Worm (Caenorhabditis elegans) whole organism, young adult: ENCODE data around the gene npr-35.
A peak's percentile ranks its signal among the peaks of the same experiment; 100 is the strongest.

Experiments used
- B0019.2 ChIP-seq: fragments of 200-800 bp; sonication (Bioruptor generic); conservative IDR thresholded peaks from 2 replicates; pipeline ENCODE4 v1.3.6; 2022; ENCODE audit warnings: missing genetic modification reagents, missing genetic modification characterization, missing compliant biosample characterization
- B0261.1 ChIP-seq: sonication (generic microtip); optimal IDR thresholded peaks from 2 replicates; lab custom pipeline; 2016; ENCODE audit warnings: mild to moderate bottlenecking, missing genetic modification characterization, moderate library complexity, missing compliant biosample characterization
- D2030.7 ChIP-seq: fragments of 200-800 bp; sonication (Bioruptor generic); IDR thresholded peaks from 2 replicates; pipeline ENCODE4 v1.3.6; 2022; ENCODE audit warnings: missing genetic modification reagents, missing genetic modification characterization, missing compliant biosample characterization
- F33H1.4 ChIP-seq: fragments of 200-800 bp; sonication (Bioruptor generic); IDR thresholded peaks from 2 replicates; pipeline ENCODE4 v1.3.6; 2022; ENCODE audit warnings: missing genetic modification reagents, missing genetic modification characterization, missing compliant biosample characterization
- F39B2.1 ChIP-seq: fragments of 200-800 bp; sonication (Bioruptor generic); IDR thresholded peaks from 2 replicates; pipeline ENCODE4 v1.3.6; 2022; ENCODE audit warnings: missing genetic modification reagents, missing genetic modification characterization, missing compliant biosample characterization
- F52B5.7 ChIP-seq: sonication (generic microtip); optimal IDR thresholded peaks from 2 replicates; lab custom pipeline; 2016; ENCODE audit warnings: mild to moderate bottlenecking, missing genetic modification characterization, missing compliant biosample characterization
- F57A8.1 ChIP-seq: fragments of 200-800 bp; sonication (Bioruptor generic); optimal IDR thresholded peaks from 2 replicates; lab custom pipeline; 2018; ENCODE audit warnings: mild to moderate bottlenecking, missing genetic modification characterization, moderate library complexity, missing compliant biosample characterization
- T07F8.4 ChIP-seq: sonication (generic microtip); optimal IDR thresholded peaks from 2 replicates; lab custom pipeline; 2016; ENCODE audit warnings: mild to moderate bottlenecking, missing genetic modification characterization, moderate library complexity, missing compliant biosample characterization
- T26A5.8 ChIP-seq: sonication (generic microtip); optimal IDR thresholded peaks from 2 replicates; lab custom pipeline; 2016; ENCODE audit warnings: missing genetic modification characterization, missing compliant biosample characterization
- Y53G8AR.9 ChIP-seq: fragments of 200-800 bp; sonication (Bioruptor generic); conservative IDR thresholded peaks from 2 replicates; pipeline ENCODE4 v1.3.6; 2022; ENCODE audit warnings: missing genetic modification reagents, missing genetic modification characterization, missing compliant biosample characterization
- Y67H2A.10 ChIP-seq: fragments of 200-800 bp; sonication (Bioruptor generic); conservative IDR thresholded peaks from 2 replicates; pipeline ENCODE4 v1.3.6; 2022; ENCODE audit warnings: missing genetic modification reagents, missing genetic modification characterization, missing compliant biosample characterization
- atf-7 ChIP-seq: sonication (generic microtip); optimal IDR thresholded peaks from 2 replicates; lab custom pipeline; 2017; ENCODE audit warnings: mild to moderate bottlenecking, missing genetic modification characterization, missing compliant biosample characterization
- attf-5 ChIP-seq: fragments of 200-800 bp; sonication (Bioruptor generic); optimal IDR thresholded peaks from 2 replicates; lab custom pipeline; 2018; ENCODE audit warnings: mild to moderate bottlenecking, missing genetic modification characterization, missing compliant biosample characterization
- bed-1 ChIP-seq: fragments of 200-800 bp; sonication (Bioruptor generic); IDR thresholded peaks from 2 replicates; pipeline ENCODE4 v1.3.6; 2022; ENCODE audit warnings: missing genetic modification reagents, missing genetic modification characterization, missing compliant biosample characterization
- cebp-1 ChIP-seq, 2 experiments: fragments of 200-800 bp in 1 of 2; sonication (Bioruptor generic) in 1 of 2; sonication (generic microtip) in 1 of 2; IDR thresholded peaks in 1 of 2; optimal IDR thresholded peaks in 1 of 2; 2 replicates each; pipeline versions ENCODE4 v1.3.6 to Lab custom; 2017 to 2022; ENCODE audit warnings: missing compliant biosample characterization in 2 of 2, missing genetic modification characterization in 2 of 2, mild to moderate bottlenecking in 1 of 2, missing genetic modification reagents in 1 of 2, moderate library complexity in 1 of 2
- ceh-27 ChIP-seq: fragments of 200-800 bp; sonication (Bioruptor generic); optimal IDR thresholded peaks from 2 replicates; lab custom pipeline; 2018; ENCODE audit warnings: mild to moderate bottlenecking, missing genetic modification characterization, moderate library complexity, missing compliant biosample characterization
- ceh-58 ChIP-seq: fragments of 200-800 bp; sonication (Bioruptor generic); IDR thresholded peaks from 2 replicates; pipeline ENCODE4 v1.3.6; 2022; ENCODE audit warnings: missing genetic modification characterization, missing compliant biosample characterization
- ceh-91 ChIP-seq: fragments of 200-800 bp; sonication (Bioruptor generic); IDR thresholded peaks from 2 replicates; pipeline ENCODE4 v1.3.6; 2022; ENCODE audit warnings: missing genetic modification reagents, missing genetic modification characterization, missing compliant biosample characterization
- chd-7 ChIP-seq: sonication (generic microtip); optimal IDR thresholded peaks from 2 replicates; lab custom pipeline; 2016; ENCODE audit warnings: mild to moderate bottlenecking, missing genetic modification characterization, moderate library complexity, missing compliant biosample characterization
- die-1 ChIP-seq: sonication (generic microtip); optimal IDR thresholded peaks from 2 replicates; lab custom pipeline; 2016; ENCODE audit warnings: missing genotype, mild to moderate bottlenecking, missing genetic modification characterization, missing compliant biosample characterization
- dpl-1 ChIP-seq: fragments of 150-350 bp; optimal IDR thresholded peaks from 2 replicates; lab custom pipeline; 2014; ENCODE audit warnings: missing biosample characterization, missing genetic modification reagents, missing genetic modification characterization
- egl-18 ChIP-seq: fragments of 200-800 bp; sonication (Bioruptor generic); IDR thresholded peaks from 2 replicates; pipeline ENCODE4 v1.3.6; 2022; ENCODE audit warnings: missing genetic modification reagents, missing genetic modification characterization, missing compliant biosample characterization
- egl-44 ChIP-seq: fragments of 200-800 bp; sonication (Bioruptor generic); IDR thresholded peaks from 2 replicates; pipeline ENCODE4 v1.3.6; 2022; ENCODE audit warnings: missing genetic modification reagents, missing genetic modification characterization, missing compliant biosample characterization
- egrh-3 ChIP-seq: fragments of 200-800 bp; sonication (Bioruptor generic); IDR thresholded peaks from 2 replicates; pipeline ENCODE4 v1.3.6; 2022; ENCODE audit warnings: missing genetic modification reagents, missing genetic modification characterization, missing compliant biosample characterization
- fkh-3 ChIP-seq: sonication (generic microtip); optimal IDR thresholded peaks from 2 replicates; lab custom pipeline; 2016; ENCODE audit warnings: mild to moderate bottlenecking, missing genetic modification characterization, missing compliant biosample characterization
- hrde-1 ChIP-seq: sonication (generic microtip); optimal IDR thresholded peaks from 2 replicates; lab custom pipeline; 2016; ENCODE audit warnings: missing genetic modification characterization, mild to moderate bottlenecking, missing compliant biosample characterization, moderate library complexity, missing genotype, missing genetic modification reagents, borderline replicate concordance
- hsf-1 ChIP-seq: fragments of 200-800 bp; sonication (Bioruptor generic); IDR thresholded peaks from 2 replicates; pipeline ENCODE4 v1.3.6; 2022; ENCODE audit warnings: missing genetic modification reagents, missing genetic modification characterization, missing compliant biosample characterization
- lag-1 ChIP-seq: fragments of 200-800 bp; sonication (Bioruptor generic); IDR thresholded peaks from 2 replicates; pipeline ENCODE4 v1.3.6; 2022; ENCODE audit warnings: missing genetic modification reagents, missing genetic modification characterization, missing compliant biosample characterization
- lin-26 ChIP-seq: fragments of 200-800 bp; sonication (Bioruptor generic); IDR thresholded peaks from 2 replicates; pipeline ENCODE4 v1.3.6; 2022; ENCODE audit warnings: missing genetic modification reagents, missing genetic modification characterization, missing compliant biosample characterization
- lin-54 ChIP-seq: fragments of 200-800 bp; sonication (Bioruptor generic); optimal IDR thresholded peaks from 2 replicates; lab custom pipeline; 2018; ENCODE audit warnings: mild to moderate bottlenecking, missing genetic modification characterization, missing compliant biosample characterization
- lsl-1 ChIP-seq: fragments of 200-800 bp; sonication (Bioruptor generic); optimal IDR thresholded peaks from 2 replicates; lab custom pipeline; 2018; ENCODE audit warnings: mild to moderate bottlenecking, missing genetic modification characterization, moderate library complexity, missing compliant biosample characterization
- madf-10 ChIP-seq: sonication (generic microtip); optimal IDR thresholded peaks from 2 replicates; lab custom pipeline; 2016; ENCODE audit warnings: mild to moderate bottlenecking, missing genetic modification characterization, missing compliant biosample characterization
- madf-3 ChIP-seq: fragments of 200-800 bp; sonication (Bioruptor generic); IDR thresholded peaks from 2 replicates; pipeline ENCODE4 v1.3.6; 2022; ENCODE audit warnings: missing genetic modification reagents, missing genetic modification characterization, missing compliant biosample characterization
- madf-6 ChIP-seq: fragments of 200-800 bp; sonication (Bioruptor generic); IDR thresholded peaks from 2 replicates; pipeline ENCODE4 v1.3.6; 2022; ENCODE audit warnings: missing genetic modification reagents, missing genetic modification characterization, missing compliant biosample characterization
- mes-4 ChIP-seq: sonication (generic microtip); optimal IDR thresholded peaks from 2 replicates; lab custom pipeline; 2016; ENCODE audit warnings: missing genotype, missing genetic modification characterization, missing compliant biosample characterization
- nfyb-1 ChIP-seq: fragments of 200-800 bp; sonication (Bioruptor generic); IDR thresholded peaks from 2 replicates; pipeline ENCODE4 v1.3.6; 2022; ENCODE audit warnings: missing genetic modification reagents, missing genetic modification characterization, missing compliant biosample characterization
- nhr-80 ChIP-seq: sonication (generic microtip); optimal IDR thresholded peaks from 2 replicates; lab custom pipeline; 2016; ENCODE audit warnings: missing genetic modification characterization, missing compliant biosample characterization
- nhr-90 ChIP-seq: sonication (generic microtip); optimal IDR thresholded peaks from 2 replicates; lab custom pipeline; 2016; ENCODE audit warnings: missing genotype, mild to moderate bottlenecking, missing genetic modification characterization, missing compliant biosample characterization
- rcor-1 ChIP-seq: fragments of 200-800 bp; sonication (Bioruptor generic); IDR thresholded peaks from 2 replicates; pipeline ENCODE4 v1.3.6; 2022; ENCODE audit warnings: missing genetic modification reagents, missing genetic modification characterization, missing compliant biosample characterization
- snpc-1.3 ChIP-seq: sonication (generic microtip); optimal IDR thresholded peaks from 2 replicates; lab custom pipeline; 2017; ENCODE audit warnings: missing genetic modification characterization, mild to moderate bottlenecking, missing compliant biosample characterization, antibody characterized with exemption, moderate library complexity, missing genotype, missing genetic modification reagents; ENCODE audit not compliant: insufficient read depth
- snpc-3.4 ChIP-seq: sonication (generic microtip); optimal IDR thresholded peaks from 2 replicates; lab custom pipeline; 2017; ENCODE audit warnings: missing genetic modification characterization, mild to moderate bottlenecking, missing compliant biosample characterization, antibody characterized with exemption, moderate library complexity, missing genotype, missing genetic modification reagents
- sptf-2 ChIP-seq: fragments of 200-800 bp; sonication (Bioruptor generic); optimal IDR thresholded peaks from 2 replicates; lab custom pipeline; 2018; ENCODE audit warnings: mild to moderate bottlenecking, missing genetic modification characterization, missing compliant biosample characterization
- tlf-1 ChIP-seq: fragments of 200-800 bp; sonication (Bioruptor generic); optimal IDR thresholded peaks from 2 replicates; lab custom pipeline; 2018; ENCODE audit warnings: mild to moderate bottlenecking, missing genetic modification characterization, missing compliant biosample characterization
- xnd-1 ChIP-seq: sonication (generic microtip); optimal IDR thresholded peaks from 2 replicates; lab custom pipeline; 2016; ENCODE audit warnings: missing genotype, missing genetic modification reagents, missing genetic modification characterization, missing compliant biosample characterization
- zfh-2 ChIP-seq: fragments of 200-800 bp; sonication (Bioruptor generic); conservative IDR thresholded peaks from 2 replicates; pipeline ENCODE4 v1.3.6; 2022; ENCODE audit warnings: missing genetic modification reagents, missing genetic modification characterization, missing compliant biosample characterization
- ztf-22 ChIP-seq: fragments of 200-800 bp; sonication (Bioruptor generic); optimal IDR thresholded peaks from 2 replicates; lab custom pipeline; 2018; ENCODE audit warnings: mild to moderate bottlenecking, missing genetic modification characterization, moderate library complexity, missing compliant biosample characterization
- ztf-25 ChIP-seq: fragments of 200-800 bp; sonication (Bioruptor generic); IDR thresholded peaks from 2 replicates; pipeline ENCODE4 v1.3.6; 2022; ENCODE audit warnings: missing genetic modification reagents, missing genetic modification characterization, missing compliant biosample characterization

Gene npr-35

DNA sequence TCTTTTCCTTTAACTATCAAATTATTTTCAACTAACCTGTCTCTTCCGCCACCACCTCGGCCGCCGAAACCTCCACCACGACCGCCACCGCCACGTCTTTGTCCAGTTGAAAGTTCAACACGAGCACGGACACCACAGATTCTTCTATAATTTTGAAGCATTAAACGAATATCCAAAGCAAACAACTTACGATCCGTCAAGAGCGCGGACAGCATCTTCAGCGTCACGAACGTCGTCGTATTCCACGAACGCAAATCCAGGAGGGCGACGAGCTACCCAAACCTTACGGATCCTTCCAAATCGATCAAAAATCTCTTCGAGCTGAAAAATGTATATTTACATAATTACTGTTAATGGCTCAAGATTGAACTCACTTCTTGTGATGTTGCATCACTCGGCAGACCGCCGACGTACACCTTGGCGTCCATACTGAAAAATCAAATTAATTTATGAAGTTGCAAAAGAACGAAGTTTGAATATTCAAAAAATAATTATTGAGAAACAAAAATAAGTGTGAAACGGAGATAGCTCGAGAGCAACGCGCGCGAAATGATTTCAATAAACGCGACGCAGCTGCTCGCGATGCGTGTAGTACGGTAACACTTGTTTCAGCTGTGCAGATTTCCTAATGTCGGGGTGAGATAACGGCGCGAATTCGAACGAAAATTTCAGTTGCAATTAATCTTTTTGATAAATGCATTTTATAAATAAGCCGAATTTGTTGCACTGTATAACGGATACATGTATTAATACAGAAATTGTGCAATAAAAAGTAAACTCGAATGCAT lies 47.4 kb downstream of the npr-35 start, which contains the start of gene rsp-6:
TSS of gene rsp-6 (minus strand) at position 429 of the 788 bp plus-strand sequence.
- TF ChIP-seq lag-1 (GFP tag; lab: Robert Waterston, UW) (no peak), egl-18 (no peak), nhr-90 (tag; lab: Kevin White, UChicago) (peak; percentile 19), nhr-80 (tag; lab: Kevin White, UChicago) (peak; percentile 17), fkh-3 (tag; lab: Kevin White, UChicago) (no peak), hrde-1 (tag; lab: Kevin White, UChicago) (no peak), tlf-1 (GFP tag; lab: Kevin White, UChicago) (peak; percentile 88), cebp-1 (GFP tag; IDR thresholded peaks at IDR 0.05; lab: Robert Waterston, UW) (peak; percentile 76), cebp-1 (tag; optimal IDR thresholded peaks at IDR 0.05; lab: Kevin White, UChicago) (peak; percentile 84), F52B5.7 (no peak), ceh-91 (peak; percentile 90), F33H1.4 (peak; percentile 94), ztf-25 (GFP tag; lab: Robert Waterston, UW) (no peak), lsl-1 (GFP tag; lab: Kevin White, UChicago) (peak; percentile 96), lin-54 (GFP tag; lab: Kevin White, UChicago) (peak; percentile 88), Y53G8AR.9 (GFP tag; lab: Robert Waterston, UW) (peak; percentile 89), T26A5.8 (no peak), nfyb-1 (GFP tag; lab: Robert Waterston, UW) (peak; percentile 77), attf-5 (GFP tag; lab: Kevin White, UChicago) (peak; percentile 59), Y67H2A.10 (GFP tag; lab: Robert Waterston, UW) (peak; percentile 18; the same call in 1 of the 2 replicates), hsf-1 (GFP tag; lab: Robert Waterston, UW) (peak; percentile 67; the same call in 1 of the 2 replicates), F39B2.1 (GFP tag; lab: Robert Waterston, UW) (no peak), B0019.2 (peak; percentile 77), snpc-1.3 (tag; lab: Kevin White, UChicago) (peak; percentile 80), ceh-27 (GFP tag; lab: Kevin White, UChicago) (peak; percentile 83), madf-3 (GFP tag; lab: Robert Waterston, UW) (peak; percentile 99), bed-1 (GFP tag; lab: Robert Waterston, UW) (no peak), ztf-22 (GFP tag; lab: Kevin White, UChicago) (no peak), lin-26 (GFP tag; lab: Robert Waterston, UW) (peak; percentile 77), madf-6 (GFP tag; lab: Robert Waterston, UW) (peak; percentile 95), xnd-1 (peak; percentile 78), F57A8.1 (no peak), D2030.7 (GFP tag; lab: Robert Waterston, UW) (peak; percentile 83), rcor-1 (peak; percentile 62), zfh-2 (no peak), snpc-3.4 (tag; lab: Kevin White, UChicago) (peak; percentile 75), atf-7 (no peak), egl-44 (no peak), T07F8.4 (tag; lab: Kevin White, UChicago) (no peak), die-1 (peak; percentile 53), egrh-3 (GFP tag; lab: Robert Waterston, UW) (peak; percentile 64), mes-4 (no peak), madf-10 (tag; lab: Kevin White, UChicago) (peak; percentile 88), chd-7 (tag; lab: Kevin White, UChicago) (no peak), B0261.1 (tag; lab: Kevin White, UChicago) (no peak), sptf-2 (GFP tag; lab: Kevin White, UChicago) (no peak), ceh-58 (GFP tag; lab: Robert Waterston, UW) (no peak), dpl-1 (peak; percentile 93)
